Worm (Caenorhabditis elegans): Measurements from ENCODE around the gene Y105C5A.10.

DNA sequence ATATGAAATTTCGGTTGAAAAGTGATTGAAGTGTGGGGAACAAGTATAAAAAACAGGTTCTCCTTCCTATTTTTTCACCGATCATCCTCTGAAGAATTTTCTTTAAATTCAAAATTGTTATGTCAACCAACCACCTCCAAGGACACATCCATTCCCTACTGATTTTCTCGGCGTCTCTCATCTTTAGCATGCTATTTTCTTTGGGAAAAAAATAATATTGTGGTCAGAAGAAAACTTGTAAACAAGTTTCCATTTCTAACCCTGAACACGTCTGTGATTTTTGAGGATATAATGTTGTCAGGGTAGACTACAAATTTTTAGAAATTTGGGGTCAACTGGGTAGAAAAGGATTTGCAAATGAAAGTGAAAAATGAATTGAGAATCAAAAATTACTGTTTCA lies 17.9 kb upstream of the Y105C5A.10 start:
- TF ChIP-seq him-1 (tag; optimal IDR thresholded peaks at IDR 0.05) (no peak), dao-5 (tag; optimal IDR thresholded peaks at IDR 0.05) (no peak), W03F9.2 (tag; optimal IDR thresholded peaks at IDR 0.05) (no peak)

Measured in whole organism, L4/young adult.